Fruit fly (Drosophila melanogaster): ENCODE measurements around the gene CG11786.

dm6 chr3R:25036644-25037043 is 9.5 kb upstream of the CG11786 start, which contains the start of gene CG31115:
- TF ChIP-seq CG8478 (optimal IDR thresholded peaks at IDR 0.05) (no peak), CTCF (optimal IDR thresholded peaks at IDR 0.05) (no peak)

Data from S2 (cell line).